Fruit fly (Drosophila melanogaster) whole organism, wandering third instar larva: ENCODE measurements around the gene His3.3A.
A peak's percentile ranks its signal among the peaks of the same experiment; 100 is the strongest.

ENCODE experiments used
- Abd-B ChIP-seq: fragments of >200 bp; optimal IDR thresholded peaks from 2 replicates; lab custom pipeline; 2017; ENCODE audit warnings: missing biosample characterization, missing genetic modification characterization
- CG32264 ChIP-seq: fragments of 200-800 bp; sonication (Bioruptor generic); optimal IDR thresholded peaks from 2 replicates; lab custom pipeline; 2016; ENCODE audit warnings: missing biosample characterization, missing genetic modification characterization
- CrebA ChIP-seq: fragments of 200-800 bp; sonication (Bioruptor generic); optimal IDR thresholded peaks from 2 replicates; lab custom pipeline; 2016; ENCODE audit warnings: missing biosample characterization, mild to moderate bottlenecking, missing genetic modification characterization, borderline replicate concordance
- Dfd ChIP-seq: fragments of >200 bp; optimal IDR thresholded peaks from 2 replicates; lab custom pipeline; 2017; ENCODE audit warnings: missing biosample characterization, missing genetic modification characterization
- Dif ChIP-seq: fragments of 200-275, 200-300 bp; sonication (Bioruptor generic); optimal IDR thresholded peaks from 2 replicates; lab custom pipeline; 2018; ENCODE audit warnings: missing biosample characterization, missing genetic modification characterization; ENCODE audit not compliant: partially characterized antibody
- HLH106 ChIP-seq: fragments of 200-800 bp; optimal IDR thresholded peaks from 3 replicates; lab custom pipeline; 2019; ENCODE audit warnings: missing biosample characterization, mild to moderate bottlenecking, missing genetic modification characterization, moderate library complexity
- Hr78 ChIP-seq: fragments of >200 bp; optimal IDR thresholded peaks from 2 replicates; lab custom pipeline; 2017; ENCODE audit warnings: missing biosample characterization, missing genetic modification characterization
- Hr83 ChIP-seq: fragments of 200-300 bp; sonication (Bioruptor generic); optimal IDR thresholded peaks from 2 replicates; lab custom pipeline; 2016; ENCODE audit warnings: missing biosample characterization, mild to moderate bottlenecking, missing genetic modification characterization, moderate library complexity; ENCODE audit not compliant: poor library complexity, severe bottlenecking
- Jra ChIP-seq: sonication (Bioruptor generic); optimal IDR thresholded peaks from 2 replicates; lab custom pipeline; 2016; ENCODE audit warnings: missing biosample characterization, missing genetic modification characterization
- Mio ChIP-seq: sonication (Bioruptor generic); optimal IDR thresholded peaks from 2 replicates; lab custom pipeline; 2016; ENCODE audit warnings: missing biosample characterization, missing genetic modification characterization
- Myc ChIP-seq: fragments of >200 bp; optimal IDR thresholded peaks from 2 replicates; lab custom pipeline; 2017
- N ChIP-seq: fragments of >200 bp; optimal IDR thresholded peaks from 2 replicates; lab custom pipeline; 2018; ENCODE audit warnings: missing biosample characterization, missing external identifiers, missing genetic modification characterization
- Rel ChIP-seq, 2 experiments: fragments of 200-800 bp; sonication (Bioruptor generic) in 1 of 2; optimal IDR thresholded peaks; 2 replicates in 1 of 2; 3 replicates in 1 of 2; lab custom pipeline; 2016 to 2019; ENCODE audit warnings: mild to moderate bottlenecking in 2 of 2, missing biosample characterization in 2 of 2, missing genetic modification characterization in 2 of 2, moderate library complexity in 1 of 2
- Sp1 ChIP-seq: fragments of 200-800 bp; sonication (Bioruptor generic); optimal IDR thresholded peaks from 3 replicates; lab custom pipeline; 2019; ENCODE audit warnings: missing biosample characterization, mild to moderate bottlenecking, missing genetic modification characterization, moderate library complexity
- Vsx2 ChIP-seq: fragments of 200-300, 225-300 bp; sonication (Bioruptor generic); optimal IDR thresholded peaks from 2 replicates; lab custom pipeline; 2018; ENCODE audit warnings: missing biosample characterization, missing genetic modification characterization; ENCODE audit not compliant: partially characterized antibody
- brk ChIP-seq: fragments of 200-800 bp; sonication (Bioruptor generic); optimal IDR thresholded peaks from 2 replicates; lab custom pipeline; 2016; ENCODE audit warnings: missing biosample characterization, mild to moderate bottlenecking, missing genetic modification characterization
- dl ChIP-seq, 2 experiments: fragments of 175-275, 200-275 bp in 1 of 2; fragments of 200-275 bp in 1 of 2; sonication (Bioruptor generic); optimal IDR thresholded peaks; lab custom pipeline; 2018; ENCODE audit warnings: mild to moderate bottlenecking in 2 of 2, missing biosample characterization in 2 of 2, missing genetic modification characterization in 2 of 2, moderate library complexity in 2 of 2; ENCODE audit not compliant: partially characterized antibody in 2 of 2, insufficient read depth in 1 of 2
- dmrt93B ChIP-seq: fragments of 200-800 bp; sonication (Bioruptor generic); optimal IDR thresholded peaks from 2 replicates; lab custom pipeline; 2018; ENCODE audit warnings: missing biosample characterization, mild to moderate bottlenecking, missing genetic modification characterization
- ey ChIP-seq: fragments of 200-800 bp; sonication (Bioruptor generic); optimal IDR thresholded peaks from 2 replicates; lab custom pipeline; 2016; ENCODE audit warnings: missing biosample characterization, missing genetic modification characterization
- foxo ChIP-seq, 2 experiments: fragments of 200-800 bp; sonication (Bioruptor generic); optimal IDR thresholded peaks; 2 replicates in 1 of 2; 3 replicates in 1 of 2; lab custom pipeline; 2016 to 2017; ENCODE audit warnings: missing biosample characterization in 2 of 2, missing genetic modification characterization in 2 of 2
- fru ChIP-seq: fragments of 200-800 bp; sonication (Bioruptor generic); optimal IDR thresholded peaks from 3 replicates; lab custom pipeline; 2016; ENCODE audit warnings: missing biosample characterization, mild to moderate bottlenecking, missing genetic modification characterization
- h ChIP-seq: fragments of 200-800 bp; sonication (Bioruptor generic); optimal IDR thresholded peaks from 3 replicates; lab custom pipeline; 2016; ENCODE audit warnings: missing biosample characterization, mild to moderate bottlenecking, missing genetic modification characterization
- jim ChIP-seq: fragments of 175-275, 200-325 bp; sonication (Bioruptor generic); optimal IDR thresholded peaks from 2 replicates; lab custom pipeline; 2016; ENCODE audit warnings: missing biosample characterization, mild to moderate bottlenecking, missing genetic modification characterization
- lola ChIP-seq: fragments of >200 bp; optimal IDR thresholded peaks from 2 replicates; lab custom pipeline; 2017; ENCODE audit warnings: missing biosample characterization, missing genetic modification characterization
- pan ChIP-seq: fragments of >200 bp; optimal IDR thresholded peaks from 2 replicates; lab custom pipeline; 2017
- psq ChIP-seq: fragments of 200-800 bp; sonication (Bioruptor generic); optimal IDR thresholded peaks from 3 replicates; lab custom pipeline; 2017; ENCODE audit warnings: missing biosample characterization, mild to moderate bottlenecking, missing genetic modification characterization, moderate library complexity
- rgr ChIP-seq: fragments of 200-800 bp; sonication (Bioruptor generic); optimal IDR thresholded peaks from 3 replicates; lab custom pipeline; 2016; ENCODE audit warnings: missing biosample characterization, mild to moderate bottlenecking, missing genetic modification characterization
- sage ChIP-seq: fragments of 200-800 bp; sonication (Bioruptor generic); optimal IDR thresholded peaks from 2 replicates; lab custom pipeline; 2016; ENCODE audit warnings: missing biosample characterization, mild to moderate bottlenecking, missing genetic modification characterization
- sv ChIP-seq: fragments of 200-800 bp; sonication (Bioruptor generic); optimal IDR thresholded peaks from 3 replicates; lab custom pipeline; 2016; ENCODE audit warnings: missing biosample characterization, missing genetic modification characterization
- tai ChIP-seq: sonication (Bioruptor generic); optimal IDR thresholded peaks from 2 replicates; lab custom pipeline; 2016; ENCODE audit warnings: missing biosample characterization, missing genetic modification characterization
- usp ChIP-seq: fragments of >200 bp; optimal IDR thresholded peaks from 2 replicates; lab custom pipeline; 2017; ENCODE audit warnings: missing biosample characterization, missing genetic modification characterization
- woc ChIP-seq: sonication (Bioruptor generic); optimal IDR thresholded peaks from 2 replicates; lab custom pipeline; 2016; ENCODE audit warnings: missing biosample characterization, mild to moderate bottlenecking, missing genetic modification characterization

The His3.3A gene

DNA sequence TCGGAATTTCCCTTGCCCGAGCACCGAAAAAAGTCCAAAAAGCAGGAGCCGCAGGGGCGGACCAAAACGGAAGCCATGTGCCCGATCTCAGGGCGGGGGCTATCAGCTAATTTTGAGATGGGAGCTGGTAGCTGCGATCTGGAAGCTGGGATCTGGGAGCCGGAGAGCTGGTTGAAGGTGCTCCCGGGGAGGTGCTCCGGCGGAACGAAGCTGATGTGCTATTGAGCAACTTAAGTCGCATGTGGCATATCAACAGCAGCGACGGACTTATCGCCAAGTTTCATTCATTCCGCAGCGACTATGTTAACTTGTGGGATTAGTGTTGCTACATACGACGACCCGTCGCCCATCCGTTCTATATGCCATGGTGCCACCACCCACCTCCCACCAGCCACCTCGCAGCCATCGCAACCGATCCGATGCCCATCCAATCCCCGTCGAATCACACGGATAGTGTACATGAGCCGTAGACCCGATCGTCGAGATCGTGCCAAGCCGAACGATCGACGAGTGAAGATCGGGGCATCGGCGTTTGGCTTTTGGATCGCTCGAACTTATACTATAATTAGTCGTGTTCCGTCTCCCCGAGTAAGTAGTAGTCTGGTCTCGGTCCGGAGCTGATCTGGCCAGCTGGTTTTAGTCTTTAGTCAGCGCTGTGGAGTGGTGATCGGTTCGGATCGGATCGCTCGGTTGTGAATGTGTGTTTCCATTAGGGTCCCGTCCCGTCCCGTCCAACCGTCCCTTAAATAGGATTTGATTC lies 25.6 kb upstream of the His3.3A start, which contains the start of gene Col4a1:
Gene Col4a1 (plus strand): TSS at position 561 of the 760 bp plus-strand sequence.
- no peak for TF ChIP-seq Rel (GFP tag; optimal IDR thresholded peaks at IDR 0.05; lab: Kevin White, UChicago)
- peak; percentile 2 for TF ChIP-seq Rel (tag; optimal IDR thresholded peaks at IDR 0.05; lab: Kevin White, UChicago)
- no peak for TF ChIP-seq sage

DNA sequence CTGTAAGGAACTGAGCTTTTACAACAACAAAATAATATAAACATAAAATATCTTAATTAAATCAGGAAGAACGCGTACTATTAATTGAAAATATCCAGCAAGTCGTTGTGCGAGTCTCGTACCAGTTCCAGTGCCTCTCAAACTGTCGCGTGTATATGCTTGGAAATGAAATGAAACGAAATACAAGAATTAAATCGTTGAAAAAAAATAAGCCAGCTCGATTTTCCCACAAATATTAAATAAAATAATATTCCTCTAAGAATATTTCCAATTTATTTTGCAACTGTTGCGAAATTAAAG lies 25.1 kb upstream of the His3.3A start:
- TF ChIP-seq HLH106 (tag; lab: Kevin White, UChicago) (no peak), Sp1 (GFP tag; lab: Kevin White, UChicago) (no peak), Jra (GFP tag; lab: Kevin White, UChicago) (no peak), Hr83 (no peak), tai (no peak), dl (GFP tag; optimal IDR thresholded peaks at IDR 0.05; lab: Kevin White, UChicago; ENCODE audit: insufficient read depth in 1 of 2, partially characterized antibody in 2 of 2) (no peak)

DNA sequence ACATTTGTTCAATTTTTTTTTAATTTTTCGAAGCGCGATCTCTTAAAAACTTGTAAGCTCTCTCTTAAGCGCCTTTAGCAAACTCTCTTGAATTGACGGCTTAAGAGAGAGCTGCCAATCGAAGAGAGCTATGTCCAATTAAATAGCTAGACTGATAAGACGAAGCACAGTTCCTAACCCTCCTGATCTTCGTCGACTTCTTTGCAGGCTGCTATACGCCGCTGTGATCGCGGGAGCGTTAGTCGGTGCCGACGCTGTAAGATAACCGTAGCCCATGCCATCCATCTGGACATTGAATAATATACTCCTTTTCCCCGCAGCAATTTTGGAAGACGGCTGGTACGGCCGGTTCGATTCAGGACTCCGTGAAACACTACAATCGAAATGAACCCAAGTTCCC lies 24.3 kb upstream of the His3.3A start:
- no peak for TF ChIP-seq Jra (GFP tag; lab: Kevin White, UChicago)
- no peak for TF ChIP-seq woc
- no peak for TF ChIP-seq Vsx2 (GFP tag; lab: Kevin White, UChicago)

DNA sequence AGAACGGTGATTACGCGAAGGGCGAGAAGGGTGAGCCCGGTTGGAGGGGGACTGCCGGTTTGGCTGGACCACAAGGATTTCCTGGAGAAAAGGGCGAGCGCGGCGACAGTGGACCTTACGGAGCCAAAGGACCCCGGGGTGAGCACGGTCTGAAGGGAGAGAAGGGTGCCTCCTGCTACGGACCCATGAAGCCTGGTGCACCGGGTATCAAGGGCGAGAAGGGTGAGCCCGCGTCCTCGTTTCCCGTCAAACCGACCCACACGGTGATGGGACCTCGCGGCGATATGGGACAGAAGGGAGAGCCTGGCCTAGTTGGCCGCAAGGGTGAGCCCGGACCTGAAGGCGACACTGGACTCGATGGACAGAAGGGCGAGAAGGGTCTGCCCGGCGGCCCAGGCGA lies 23.5 kb upstream of the His3.3A start:
- no peak for TF ChIP-seq N (GFP tag; lab: Kevin White, UChicago)
- TF ChIP-seq fru: no peak
- no peak for TF ChIP-seq brk (GFP tag; lab: Kevin White, UChicago)
- TF ChIP-seq pan (lab: Kevin White, UChicago): no peak
- no peak for TF ChIP-seq dmrt93B
- no peak for TF ChIP-seq dl (GFP tag; optimal IDR thresholded peaks at IDR 0.05; lab: Kevin White, UChicago; ENCODE audit: insufficient read depth in 1 of 2, partially characterized antibody in 2 of 2)
- TF ChIP-seq sv (GFP tag; lab: Kevin White, UChicago): no peak
- TF ChIP-seq h (GFP tag; lab: Kevin White, UChicago): no peak
- no peak for TF ChIP-seq HLH106 (tag; lab: Kevin White, UChicago)
- TF ChIP-seq CG32264 (GFP tag; lab: Kevin White, UChicago): no peak
- TF ChIP-seq usp: no peak
- TF ChIP-seq psq (GFP tag; lab: Kevin White, UChicago): no peak
- no peak for TF ChIP-seq Mio
- TF ChIP-seq Sp1 (GFP tag; lab: Kevin White, UChicago): no peak

DNA sequence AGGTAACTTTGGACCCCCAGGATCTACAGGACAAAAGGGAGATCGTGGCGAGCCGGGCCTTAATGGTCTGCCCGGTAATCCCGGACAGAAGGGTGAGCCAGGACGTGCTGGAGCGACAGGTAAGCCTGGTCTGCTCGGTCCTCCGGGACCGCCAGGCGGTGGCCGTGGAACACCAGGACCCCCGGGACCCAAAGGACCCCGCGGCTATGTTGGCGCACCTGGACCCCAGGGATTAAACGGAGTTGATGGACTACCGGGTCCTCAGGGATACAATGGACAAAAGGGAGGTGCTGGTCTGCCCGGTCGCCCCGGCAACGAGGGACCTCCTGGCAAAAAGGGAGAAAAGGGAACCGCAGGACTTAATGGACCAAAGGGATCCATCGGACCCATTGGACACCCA lies 23.0 kb upstream of the His3.3A start:
- TF ChIP-seq Dfd: peak; percentile 96
- no peak for TF ChIP-seq CrebA (GFP tag; lab: Kevin White, UChicago)
- no peak for TF ChIP-seq rgr (GFP tag; lab: Kevin White, UChicago)
- TF ChIP-seq sage: no peak

DNA sequence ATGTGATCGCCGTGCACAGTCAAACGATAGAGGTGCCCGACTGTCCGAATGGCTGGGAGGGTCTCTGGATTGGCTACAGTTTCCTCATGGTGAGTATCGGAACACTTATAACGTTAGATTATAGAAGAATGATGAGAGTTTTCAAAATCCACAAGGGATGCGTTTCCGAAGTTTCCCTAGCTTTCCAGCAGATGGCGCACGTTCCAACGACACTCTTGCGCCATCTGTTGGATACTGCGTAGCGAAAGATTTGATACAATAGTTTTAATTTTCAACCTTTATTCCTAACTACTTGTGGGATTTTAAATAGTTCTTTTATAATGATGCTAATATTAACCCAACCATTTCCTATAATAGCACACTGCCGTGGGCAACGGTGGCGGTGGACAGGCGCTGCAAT lies 18.7 kb upstream of the His3.3A start:
- TF ChIP-seq Abd-B (GFP tag; lab: Kevin White, UChicago) (no peak), fru (no peak), brk (GFP tag; lab: Kevin White, UChicago) (no peak), dl (GFP tag; optimal IDR thresholded peaks at IDR 0.05; lab: Kevin White, UChicago; ENCODE audit: insufficient read depth in 1 of 2, partially characterized antibody in 2 of 2) (no peak), jim (GFP tag; lab: Kevin White, UChicago) (no peak), psq (GFP tag; lab: Kevin White, UChicago) (no peak), Hr78 (GFP tag; lab: Kevin White, UChicago) (no peak), Rel (GFP tag; optimal IDR thresholded peaks at IDR 0.05; lab: Kevin White, UChicago) (no peak), Rel (tag; optimal IDR thresholded peaks at IDR 0.05; lab: Kevin White, UChicago) (no peak), dmrt93B (no peak), ey (GFP tag; lab: Kevin White, UChicago) (no peak), Sp1 (GFP tag; lab: Kevin White, UChicago) (no peak), lola (GFP tag; lab: Kevin White, UChicago) (no peak), Myc (no peak), Dfd (no peak), foxo (GFP tag; optimal IDR thresholded peaks at IDR 0.05; lab: Kevin White, UChicago) (no peak), Dif (GFP tag; lab: Kevin White, UChicago) (no peak), Jra (GFP tag; lab: Kevin White, UChicago) (no peak), tai (no peak)
